Fruit fly (Drosophila melanogaster): Measurements from ENCODE around the gene CG1486.

dm6 chrX:21339476-21339931, 15.7 kb downstream of the CG1486 start, which contains the start of the genes tty and fliI:
- TF ChIP-seq pan (optimal IDR thresholded peaks at IDR 0.05) (no peak), CG8478 (optimal IDR thresholded peaks at IDR 0.05) (no peak), Dll (optimal IDR thresholded peaks at IDR 0.05) (no peak)
